Worm (Caenorhabditis elegans): Measurements from ENCODE around the gene madd-3.

The madd-3 gene

DNA sequence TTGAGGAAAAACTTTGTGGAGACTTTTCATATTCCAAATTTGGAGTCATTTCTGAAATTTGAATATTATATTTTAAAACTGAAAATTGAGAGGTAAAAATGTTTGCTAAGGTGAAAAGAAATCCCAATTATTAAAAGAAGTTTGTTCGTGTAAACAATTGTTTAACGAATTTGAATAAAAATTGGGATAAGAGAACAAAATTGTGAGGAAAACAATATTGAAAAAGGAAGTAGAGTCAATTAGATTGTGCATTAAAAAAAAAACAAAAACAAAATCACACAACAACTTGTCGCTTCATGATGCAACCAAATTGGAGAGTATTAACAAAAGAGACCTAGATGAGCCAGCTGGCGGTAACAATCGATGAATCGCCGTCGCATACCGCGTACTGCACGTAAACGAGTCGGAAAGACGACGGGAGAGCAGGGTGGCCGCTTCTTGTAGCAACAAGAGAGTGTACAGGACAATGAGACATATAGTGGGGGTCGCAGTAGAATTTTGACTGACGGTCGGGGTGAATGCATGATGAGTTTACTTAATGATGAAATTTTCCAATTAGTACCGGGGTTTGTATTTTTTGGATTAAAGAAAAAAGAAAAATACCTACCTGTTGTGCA lies 53.0 kb downstream of the madd-3 start, which contains the start of gene K04C1.3:
K04C1.3 (minus strand) TSS at position 51 of the 617 bp plus-strand sequence.
- TF ChIP-seq F16B12.6 (tag; optimal IDR thresholded peaks at IDR 0.05) (no peak), unc-62 (GFP tag; optimal IDR thresholded peaks at IDR 0.05) (no peak), sox-4 (tag; optimal IDR thresholded peaks at IDR 0.05) (no peak), nhr-19 (GFP tag; conservative IDR thresholded peaks at IDR 0.05) (no peak), nhr-12 (tag; optimal IDR thresholded peaks at IDR 0.05) (no peak), ceh-63 (GFP tag; optimal IDR thresholded peaks at IDR 0.05) (no peak), dsc-1 (tag; optimal IDR thresholded peaks at IDR 0.05) (no peak), unc-30 (tag; optimal IDR thresholded peaks at IDR 0.05) (no peak), ceh-88 (GFP tag; IDR thresholded peaks at IDR 0.05) (no peak), zag-1 (tag; optimal IDR thresholded peaks at IDR 0.05) (no peak), mab-9 (GFP tag; IDR thresholded peaks at IDR 0.05) (no peak), pax-3 (tag; optimal IDR thresholded peaks at IDR 0.05) (no peak), ets-5 (GFP tag; IDR thresholded peaks at IDR 0.05) (no peak), ztf-4 (tag; optimal IDR thresholded peaks at IDR 0.05) (no peak), isw-1 (GFP tag; IDR thresholded peaks at IDR 0.05) (no peak), ztf-11 (tag; optimal IDR thresholded peaks at IDR 0.05) (no peak), pqm-1 (tag; optimal IDR thresholded peaks at IDR 0.05) (no peak), skn-1 (tag; optimal IDR thresholded peaks at IDR 0.05) (no peak)

- no peak for TF ChIP-seq sox-4 (tag; optimal IDR thresholded peaks at IDR 0.05)
- TF ChIP-seq xbp-1 (tag; optimal IDR thresholded peaks at IDR 0.05), result no peak
- no peak for TF ChIP-seq tbx-2 (tag; optimal IDR thresholded peaks at IDR 0.05)
- TF ChIP-seq snu-23 (GFP tag; optimal IDR thresholded peaks at IDR 0.05), result no peak
- TF ChIP-seq ceh-88 (GFP tag; IDR thresholded peaks at IDR 0.05), result no peak
- no peak for TF ChIP-seq lin-13 (GFP tag; optimal IDR thresholded peaks at IDR 0.05)
- TF ChIP-seq F16B12.6 (tag; optimal IDR thresholded peaks at IDR 0.05), result no peak
- no peak for TF ChIP-seq irx-1 (tag; optimal IDR thresholded peaks at IDR 0.05)
- no peak for TF ChIP-seq unc-130 (tag; optimal IDR thresholded peaks at IDR 0.05)
- TF ChIP-seq zip-4 (GFP tag; optimal IDR thresholded peaks at IDR 0.05), result no peak
These were observed 54.9 kb downstream of the madd-3 start for ce11 chrX:14241531-14241930.

DNA sequence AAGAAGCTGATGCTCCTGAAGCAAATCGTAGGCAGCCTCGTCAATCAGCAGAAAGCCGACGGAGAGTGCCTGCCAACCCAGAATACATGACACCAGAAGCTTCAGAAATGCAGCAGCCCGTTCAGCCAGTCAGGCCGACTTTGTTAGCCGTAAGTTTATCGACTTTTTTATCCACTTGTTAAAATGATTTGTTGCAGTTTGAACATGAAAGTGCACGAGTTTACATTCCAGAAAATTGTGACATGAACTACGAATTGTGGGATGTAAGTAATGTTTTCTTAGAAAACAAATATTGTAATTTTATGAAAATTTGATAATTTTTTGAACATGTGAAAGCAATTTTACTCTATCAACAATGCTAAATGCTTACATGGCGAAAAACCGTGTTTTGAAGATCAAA lies 56.3 kb downstream of the madd-3 start:
- TF ChIP-seq fos-1 (tag; optimal IDR thresholded peaks at IDR 0.05) (no peak), lir-3 (tag; optimal IDR thresholded peaks at IDR 0.05; ENCODE audit: poor library complexity) (no peak), mdl-1 (tag; optimal IDR thresholded peaks at IDR 0.05) (no peak), fkh-8 (tag; optimal IDR thresholded peaks at IDR 0.05) (no peak), rnt-1 (tag; optimal IDR thresholded peaks at IDR 0.05) (no peak), aly-2 (tag; optimal IDR thresholded peaks at IDR 0.05) (no peak), unc-86 (tag; optimal IDR thresholded peaks at IDR 0.05) (no peak), F16B12.6 (tag; optimal IDR thresholded peaks at IDR 0.05) (no peak), nhr-28 (tag; optimal IDR thresholded peaks at IDR 0.05) (no peak), ets-5 (GFP tag; IDR thresholded peaks at IDR 0.05) (no peak), nhr-85 (tag) (no peak), mep-1 (tag; optimal IDR thresholded peaks at IDR 0.05) (no peak), tbx-2 (tag; optimal IDR thresholded peaks at IDR 0.05) (no peak), unc-130 (tag; optimal IDR thresholded peaks at IDR 0.05) (no peak), nhr-20 (tag; optimal IDR thresholded peaks at IDR 0.05) (no peak), hlh-17 (GFP tag; optimal IDR thresholded peaks at IDR 0.05; ENCODE audit: borderline replicate concordance) (no peak), C04F5.9 (tag; optimal IDR thresholded peaks at IDR 0.05) (no peak), blmp-1 (tag; optimal IDR thresholded peaks at IDR 0.05) (no peak), vab-15 (tag; optimal IDR thresholded peaks at IDR 0.05) (no peak)
